Fruit fly (Drosophila melanogaster) whole organism, embryonic: Measurements from ENCODE around the gene CG3355.

Source experiments
- CG4424 ChIP-seq: fragments of 200-800 bp; sonication (Bioruptor generic); optimal IDR thresholded peaks from 3 replicates; lab custom pipeline; 2016; ENCODE audit warnings: missing biosample characterization, missing genetic modification characterization
- CG6689 ChIP-seq: fragments of 200-800 bp; sonication (Bioruptor generic); IDR thresholded peaks from 2 replicates; pipeline ENCODE4 v1.3.6; 2022; ENCODE audit warnings: missing biosample characterization, missing genetic modification characterization
- CG7839 ChIP-seq: fragments of 200-800 bp; sonication (Bioruptor generic); optimal IDR thresholded peaks from 3 replicates; lab custom pipeline; 2018; ENCODE audit warnings: missing biosample characterization, mild to moderate bottlenecking, missing genetic modification characterization, moderate library complexity
- Jarid2 ChIP-seq: fragments of 200-800 bp; sonication (Bioruptor generic); optimal IDR thresholded peaks from 3 replicates; lab custom pipeline; 2017; ENCODE audit warnings: mild to moderate bottlenecking, missing biosample characterization, missing genetic modification reagents, missing genetic modification characterization
- Sin3A ChIP-seq: fragments of >200 bp; optimal IDR thresholded peaks from 2 replicates; lab custom pipeline; 2018
- ase ChIP-seq: fragments of 200-800 bp; sonication (Bioruptor generic); IDR thresholded peaks from 3 replicates; pipeline ENCODE4 v1.3.6; 2022; ENCODE audit warnings: missing biosample characterization, missing genetic modification characterization
- btn ChIP-seq: fragments of 200-800 bp; sonication (Bioruptor generic); optimal IDR thresholded peaks from 2 replicates; lab custom pipeline; 2016; ENCODE audit warnings: missing biosample characterization, missing genetic modification characterization
- chn ChIP-seq: fragments of 200-800 bp; sonication (Bioruptor generic); optimal IDR thresholded peaks from 2 replicates; lab custom pipeline; 2016; ENCODE audit warnings: missing biosample characterization, missing genetic modification characterization
- jing ChIP-seq: fragments of 200-800 bp; sonication (Bioruptor generic); optimal IDR thresholded peaks from 2 replicates; lab custom pipeline; 2018; ENCODE audit warnings: missing biosample characterization, mild to moderate bottlenecking, missing genetic modification characterization
- mam ChIP-seq: fragments of 200-800 bp; sonication (Bioruptor generic); optimal IDR thresholded peaks from 3 replicates; lab custom pipeline; 2016; ENCODE audit warnings: missing biosample characterization, missing genetic modification characterization
- peb ChIP-seq: fragments of 200-800 bp; sonication (Bioruptor generic); IDR thresholded peaks from 2 replicates; pipeline ENCODE4 v1.3.6; 2022; ENCODE audit warnings: missing biosample characterization, missing genetic modification characterization

- TF ChIP-seq ase (GFP tag; lab: Robert Waterston, UW) (no peak), CG6689 (no peak), peb (GFP tag; lab: Robert Waterston, UW) (no peak), CG4424 (GFP tag; lab: Kevin White, UChicago) (no peak), Jarid2 (GFP tag; lab: Kevin White, UChicago) (no peak), btn (GFP tag; lab: Kevin White, UChicago) (no peak), CG7839 (tag; lab: Kevin White, UChicago) (no peak), mam (GFP tag; lab: Kevin White, UChicago) (no peak), chn (GFP tag; lab: Kevin White, UChicago) (no peak), Sin3A (lab: Kevin White, UChicago) (no peak), jing (GFP tag; lab: Kevin White, UChicago) (no peak)
These were observed 4.5 kb upstream of the CG3355 start, which contains the start of gene CG43798 for dm6 chr2L:4646751-4647150.
